Fruit fly (Drosophila melanogaster) whole organism, embryonic: ENCODE data around the gene CG31677.

ENCODE experiments used
- Atf3 ChIP-seq: fragments of 200-800 bp; sonication (Bioruptor generic); optimal IDR thresholded peaks from 3 replicates; lab custom pipeline; 2016; ENCODE audit warnings: missing biosample characterization, missing genetic modification characterization
- B-H1 ChIP-seq: fragments of 200-800 bp; sonication (Bioruptor generic); IDR thresholded peaks from 3 replicates; pipeline ENCODE4 v1.3.6; 2022; ENCODE audit warnings: missing biosample characterization, missing genetic modification characterization
- CG10959 ChIP-seq: fragments of 200-800 bp; sonication (Bioruptor generic); IDR thresholded peaks from 2 replicates; pipeline ENCODE4 v1.3.6; 2022; ENCODE audit warnings: missing biosample characterization, missing genetic modification characterization
- CG11504 ChIP-seq: fragments of 200-800 bp; sonication (Bioruptor generic); optimal IDR thresholded peaks from 3 replicates; lab custom pipeline; 2019; ENCODE audit warnings: missing biosample characterization, mild to moderate bottlenecking, missing genetic modification characterization, moderate library complexity
- CG12104 ChIP-seq: fragments of 200-800 bp; sonication (Bioruptor generic); optimal IDR thresholded peaks from 3 replicates; lab custom pipeline; 2016; ENCODE audit warnings: missing biosample characterization, missing genetic modification characterization
- CG12744 ChIP-seq: fragments of 200-800 bp; sonication (Bioruptor generic); optimal IDR thresholded peaks from 2 replicates; lab custom pipeline; 2016; ENCODE audit warnings: missing biosample characterization, missing genetic modification characterization
- CG13775 ChIP-seq: fragments of 200-800 bp; sonication (Bioruptor generic); optimal IDR thresholded peaks from 3 replicates; lab custom pipeline; 2017; ENCODE audit warnings: missing biosample characterization, mild to moderate bottlenecking, missing genetic modification characterization
- CG1603 ChIP-seq: fragments of 200-800 bp; sonication (Bioruptor generic); optimal IDR thresholded peaks from 2 replicates; lab custom pipeline; 2019; ENCODE audit warnings: missing biosample characterization, mild to moderate bottlenecking, missing genetic modification characterization, moderate library complexity
- CG17829 ChIP-seq: fragments of 200-800 bp; optimal IDR thresholded peaks from 2 replicates; lab custom pipeline; 2019; ENCODE audit warnings: missing biosample characterization, mild to moderate bottlenecking, missing genetic modification characterization, moderate library complexity
- CG18262 ChIP-seq: fragments of 200-800 bp; optimal IDR thresholded peaks from 3 replicates; lab custom pipeline; 2019; ENCODE audit warnings: missing biosample characterization, mild to moderate bottlenecking, missing genetic modification characterization, moderate library complexity
- CG30020 ChIP-seq: fragments of 200-800 bp; optimal IDR thresholded peaks from 2 replicates; lab custom pipeline; 2019; ENCODE audit warnings: missing biosample characterization, mild to moderate bottlenecking, missing genetic modification characterization, moderate library complexity
- CG33213 ChIP-seq: fragments of 200-800 bp; sonication (Bioruptor generic); optimal IDR thresholded peaks from 3 replicates; lab custom pipeline; 2016; ENCODE audit warnings: missing biosample characterization, missing genetic modification characterization
- CG3838 ChIP-seq: fragments of 200-800 bp; sonication (Bioruptor generic); optimal IDR thresholded peaks from 3 replicates; lab custom pipeline; 2016; ENCODE audit warnings: missing biosample characterization, missing genetic modification characterization
- CG42726 ChIP-seq: fragments of 200-800 bp; sonication (Bioruptor generic); IDR thresholded peaks from 2 replicates; pipeline ENCODE4 v1.3.6; 2022; ENCODE audit warnings: missing biosample characterization, missing genetic modification characterization; ENCODE audit not compliant: partially characterized antibody
- CG6689 ChIP-seq: fragments of 200-800 bp; sonication (Bioruptor generic); IDR thresholded peaks from 2 replicates; pipeline ENCODE4 v1.3.6; 2022; ENCODE audit warnings: missing biosample characterization, missing genetic modification characterization
- CG7357 ChIP-seq: fragments of 200-800 bp; sonication (Bioruptor generic); IDR thresholded peaks from 3 replicates; pipeline ENCODE4 v1.3.6; 2022; ENCODE audit warnings: missing biosample characterization, missing genetic modification characterization
- CG7839 ChIP-seq: fragments of 200-800 bp; sonication (Bioruptor generic); optimal IDR thresholded peaks from 3 replicates; lab custom pipeline; 2018; ENCODE audit warnings: missing biosample characterization, mild to moderate bottlenecking, missing genetic modification characterization, moderate library complexity
- CHES-1-like ChIP-seq: fragments of 200-800 bp; sonication (Bioruptor generic); optimal IDR thresholded peaks from 2 replicates; lab custom pipeline; 2016; ENCODE audit warnings: missing biosample characterization, missing genetic modification characterization
- CTCF ChIP-seq: fragments of 200-800 bp; sonication (Bioruptor generic); optimal IDR thresholded peaks from 2 replicates; lab custom pipeline; 2017; ENCODE audit warnings: missing biosample characterization, mild to moderate bottlenecking, missing genetic modification characterization, moderate library complexity
- CoRest ChIP-seq: fragments of 200-800 bp; sonication (Bioruptor generic); optimal IDR thresholded peaks from 3 replicates; lab custom pipeline; 2018; ENCODE audit warnings: missing biosample characterization, mild to moderate bottlenecking, missing genetic modification characterization, moderate library complexity
- Dfd ChIP-seq, 2 experiments: fragments of >200 bp; optimal IDR thresholded peaks; 2 replicates each; lab custom pipeline; 2017; ENCODE audit warnings: missing biosample characterization in 2 of 2, missing genetic modification characterization in 2 of 2
- Doc2 ChIP-seq: fragments of 200-800 bp; sonication (Bioruptor generic); IDR thresholded peaks from 2 replicates; pipeline ENCODE4 v1.3.6; 2022; ENCODE audit warnings: missing biosample characterization, missing genetic modification characterization
- Elba2 ChIP-seq: fragments of 200-800 bp; sonication (Bioruptor generic); optimal IDR thresholded peaks from 3 replicates; lab custom pipeline; 2016; ENCODE audit warnings: missing biosample characterization, missing genetic modification characterization
- Fer2 ChIP-seq: fragments of 200-800 bp; sonication (Bioruptor generic); optimal IDR thresholded peaks from 2 replicates; lab custom pipeline; 2018; ENCODE audit warnings: missing biosample characterization, mild to moderate bottlenecking, missing genetic modification characterization, moderate library complexity
- HmgZ ChIP-seq: fragments of 200-800 bp; sonication (Bioruptor generic); optimal IDR thresholded peaks from 2 replicates; lab custom pipeline; 2018; ENCODE audit warnings: missing biosample characterization, mild to moderate bottlenecking, missing genetic modification characterization
- Hsf ChIP-seq: fragments of 200-800 bp; sonication (Bioruptor generic); optimal IDR thresholded peaks from 3 replicates; lab custom pipeline; 2016; ENCODE audit warnings: missing biosample characterization, missing genetic modification characterization
- MBD-R2 ChIP-seq: fragments of 200-800 bp; sonication (Bioruptor generic); IDR thresholded peaks from 2 replicates; pipeline ENCODE4 v1.3.6; 2022; ENCODE audit warnings: missing biosample characterization, missing genetic modification characterization
- Sry-δ ChIP-seq: fragments of 200-800 bp; sonication (Bioruptor generic); optimal IDR thresholded peaks from 2 replicates; lab custom pipeline; 2016; ENCODE audit warnings: missing biosample characterization, missing genetic modification characterization
- Xbp1 ChIP-seq: fragments of 200-800 bp; sonication (Bioruptor generic); optimal IDR thresholded peaks from 3 replicates; lab custom pipeline; 2016; ENCODE audit warnings: missing biosample characterization, mild to moderate bottlenecking, missing genetic modification characterization
- YL-1 ChIP-seq: fragments of 200-800 bp; sonication (Bioruptor generic); optimal IDR thresholded peaks from 3 replicates; lab custom pipeline; 2017; ENCODE audit warnings: missing biosample characterization, mild to moderate bottlenecking, missing genetic modification characterization
- ac ChIP-seq: fragments of 200-800 bp; sonication (Bioruptor generic); optimal IDR thresholded peaks from 3 replicates; lab custom pipeline; 2017; ENCODE audit warnings: missing biosample characterization, mild to moderate bottlenecking, missing genetic modification characterization
- bcd ChIP-seq: fragments of 200-800 bp; sonication (Bioruptor generic); optimal IDR thresholded peaks from 2 replicates; lab custom pipeline; 2017; ENCODE audit warnings: missing biosample characterization, mild to moderate bottlenecking, missing genetic modification characterization
- btn ChIP-seq: fragments of 200-800 bp; sonication (Bioruptor generic); optimal IDR thresholded peaks from 2 replicates; lab custom pipeline; 2016; ENCODE audit warnings: missing biosample characterization, missing genetic modification characterization
- chn ChIP-seq: fragments of 200-800 bp; sonication (Bioruptor generic); optimal IDR thresholded peaks from 2 replicates; lab custom pipeline; 2016; ENCODE audit warnings: missing biosample characterization, missing genetic modification characterization
- emc ChIP-seq: fragments of 200-800 bp; sonication (Bioruptor generic); optimal IDR thresholded peaks from 2 replicates; lab custom pipeline; 2016; ENCODE audit warnings: missing biosample characterization, missing genetic modification characterization
- insv ChIP-seq, 2 experiments: fragments of 200-800 bp; sonication (Bioruptor generic); optimal IDR thresholded peaks; 3 replicates each; lab custom pipeline; 2016 to 2018; ENCODE audit warnings: missing biosample characterization in 2 of 2, missing genetic modification characterization in 2 of 2
- inv ChIP-seq: fragments of 200-800 bp; sonication (Bioruptor generic); IDR thresholded peaks from 2 replicates; pipeline ENCODE4 v1.3.6; 2022; ENCODE audit warnings: missing biosample characterization, missing genetic modification characterization; ENCODE audit not compliant: partially characterized antibody
- mirr ChIP-seq: fragments of 200-800 bp; sonication (Bioruptor generic); optimal IDR thresholded peaks from 3 replicates; lab custom pipeline; 2018; ENCODE audit warnings: missing biosample characterization, mild to moderate bottlenecking, missing genetic modification characterization
- nerfin-1 ChIP-seq: fragments of 200-800 bp; sonication (Bioruptor generic); optimal IDR thresholded peaks from 3 replicates; lab custom pipeline; 2019; ENCODE audit warnings: missing biosample characterization, mild to moderate bottlenecking, missing genetic modification characterization, moderate library complexity
- nmo ChIP-seq: fragments of 200-800 bp; sonication (Bioruptor generic); optimal IDR thresholded peaks from 2 replicates; lab custom pipeline; 2018; ENCODE audit warnings: missing biosample characterization, mild to moderate bottlenecking, missing genetic modification characterization, moderate library complexity
- pan ChIP-seq, 4 experiments: fragments of >200 bp in 3 of 4; fragments of 200-800 bp in 1 of 4; sonication (Bioruptor generic) in 1 of 4; optimal IDR thresholded peaks in 3 of 4; IDR thresholded peaks in 1 of 4; 2 replicates each; pipeline versions ENCODE4 v1.3.6 to Lab custom; 2017 to 2022; ENCODE audit warnings: missing biosample characterization in 2 of 4, missing genetic modification characterization in 2 of 4, mixed read lengths in 1 of 4
- phol ChIP-seq: fragments of 200-800 bp; sonication (Bioruptor generic); optimal IDR thresholded peaks from 3 replicates; lab custom pipeline; 2018; ENCODE audit warnings: missing biosample characterization, mild to moderate bottlenecking, missing genetic modification characterization, moderate library complexity
- pita ChIP-seq: fragments of 200-800 bp; sonication (Bioruptor generic); optimal IDR thresholded peaks from 2 replicates; lab custom pipeline; 2017; ENCODE audit warnings: missing biosample characterization, mild to moderate bottlenecking, missing genetic modification characterization
- repo ChIP-seq: fragments of 200-800 bp; sonication (Bioruptor generic); optimal IDR thresholded peaks from 2 replicates; lab custom pipeline; 2016; ENCODE audit warnings: missing biosample characterization, missing genetic modification characterization
- sd ChIP-seq: fragments of 200-800 bp; sonication (Bioruptor generic); optimal IDR thresholded peaks from 3 replicates; lab custom pipeline; 2018; ENCODE audit warnings: missing biosample characterization, mild to moderate bottlenecking, missing genetic modification characterization, moderate library complexity
- tin ChIP-seq: fragments of 200-800 bp; sonication (Bioruptor generic); optimal IDR thresholded peaks from 3 replicates; lab custom pipeline; 2016; ENCODE audit warnings: missing biosample characterization, missing genetic modification characterization
- trem ChIP-seq: fragments of 200-800 bp; optimal IDR thresholded peaks from 3 replicates; lab custom pipeline; 2019; ENCODE audit warnings: missing biosample characterization, mild to moderate bottlenecking, missing genetic modification characterization, moderate library complexity
- trh ChIP-seq: fragments of 200-800 bp; sonication (Bioruptor generic); optimal IDR thresholded peaks from 2 replicates; lab custom pipeline; 2016; ENCODE audit warnings: missing biosample characterization, missing genetic modification characterization
- wdn ChIP-seq: fragments of 200-800 bp; sonication (Bioruptor generic); IDR thresholded peaks from 2 replicates; pipeline ENCODE4 v1.3.6; 2022; ENCODE audit warnings: missing biosample characterization, missing genetic modification characterization
- z ChIP-seq: fragments of 200-800 bp; sonication (Bioruptor generic); IDR thresholded peaks from 3 replicates; pipeline ENCODE4 v1.3.6; 2022; ENCODE audit warnings: missing biosample characterization, missing genetic modification characterization
- zf30C ChIP-seq: fragments of 200-800 bp; sonication (Bioruptor generic); optimal IDR thresholded peaks from 3 replicates; lab custom pipeline; 2018; ENCODE audit warnings: missing biosample characterization, mild to moderate bottlenecking, missing genetic modification characterization

Gene CG31677

dm6 chr2L:20647240-20647908, 43.4 kb upstream of the CG31677 start (continued):
- peak; percentile 11 for TF ChIP-seq CG13775 (GFP tag; lab: Kevin White, UChicago)
- TF ChIP-seq btn (GFP tag; lab: Kevin White, UChicago): no peak
- TF ChIP-seq Hsf (GFP tag; lab: Kevin White, UChicago): no peak
- no peak for TF ChIP-seq z (GFP tag; lab: Robert Waterston, UW)
- peak; percentile 43 for TF ChIP-seq HmgZ
- TF ChIP-seq CG12744 (GFP tag; lab: Kevin White, UChicago): no peak
- no peak for TF ChIP-seq emc (GFP tag; lab: Kevin White, UChicago)
- no peak for TF ChIP-seq sd (tag; lab: Kevin White, UChicago)
- TF ChIP-seq chn (GFP tag; lab: Kevin White, UChicago): no peak
- TF ChIP-seq pita: no peak
- TF ChIP-seq Xbp1 (GFP tag; lab: Kevin White, UChicago): peak; percentile 33
- no peak for TF ChIP-seq CG42726 (GFP tag; lab: Robert Waterston, UW)
- TF ChIP-seq ac (GFP tag; lab: Kevin White, UChicago): no peak
- no peak for TF ChIP-seq CG7839 (tag; lab: Kevin White, UChicago)
- TF ChIP-seq Dfd (GFP tag; optimal IDR thresholded peaks at IDR 0.05; lab: Kevin White, UChicago): no peak
- no peak for TF ChIP-seq Atf3
- no peak for TF ChIP-seq CG18262 (tag; lab: Kevin White, UChicago)
- TF ChIP-seq mirr (GFP tag; lab: Kevin White, UChicago): no peak
- TF ChIP-seq Elba2 (GFP tag; lab: Kevin White, UChicago): no peak
- TF ChIP-seq CG30020 (tag; lab: Kevin White, UChicago): peak; percentile 4
- no peak for TF ChIP-seq trh (GFP tag; lab: Kevin White, UChicago)
- no peak for TF ChIP-seq repo (GFP tag; lab: Kevin White, UChicago)
- TF ChIP-seq CG10959 (GFP tag; lab: Robert Waterston, UW): no peak
- no peak for TF ChIP-seq Fer2 (tag; lab: Kevin White, UChicago)
- no peak for TF ChIP-seq CG11504 (tag; lab: Kevin White, UChicago)
- TF ChIP-seq MBD-R2: no peak
- peak; percentile 17 for TF ChIP-seq CHES-1-like
- no peak for TF ChIP-seq Sry-δ (GFP tag; lab: Kevin White, UChicago)
- TF ChIP-seq CTCF (GFP tag; lab: Kevin White, UChicago): peak; percentile 53
- TF ChIP-seq zf30C: peak; percentile 44
- TF ChIP-seq nmo: peak; percentile 50
- TF ChIP-seq CG17829: peak; percentile 23
- peak; percentile 49 for TF ChIP-seq trem
- TF ChIP-seq CG3838 (GFP tag; lab: Kevin White, UChicago): no peak
- peak; percentile 5 for TF ChIP-seq phol (tag; lab: Kevin White, UChicago)
- no peak for TF ChIP-seq CG12104 (GFP tag; lab: Kevin White, UChicago)
- TF ChIP-seq inv (GFP tag; lab: Robert Waterston, UW): no peak
- peak; percentile 64 for TF ChIP-seq CG33213 (GFP tag; lab: Kevin White, UChicago)
- TF ChIP-seq CG6689 (GFP tag; lab: Robert Waterston, UW): no peak
- no peak for TF ChIP-seq tin (GFP tag; lab: Kevin White, UChicago)
- no peak for TF ChIP-seq nerfin-1 (tag; lab: Kevin White, UChicago)
- peak; percentile 42 for TF ChIP-seq CG1603 (tag; lab: Kevin White, UChicago)
- TF ChIP-seq bcd (GFP tag; lab: Kevin White, UChicago): no peak
- TF ChIP-seq CG7357 (GFP tag; lab: Robert Waterston, UW): no peak
- TF ChIP-seq B-H1 (GFP tag; lab: Robert Waterston, UW): no peak
- TF ChIP-seq pan (optimal IDR thresholded peaks at IDR 0.05; lab: Kevin White, UChicago): no peak
- no peak for TF ChIP-seq pan (GFP tag; optimal IDR thresholded peaks at IDR 0.05 in 1 of 2, IDR thresholded peaks at IDR 0.05 in 1 of 2)
- no peak for TF ChIP-seq wdn (GFP tag; lab: Robert Waterston, UW)
- no peak for TF ChIP-seq Doc2
- TF ChIP-seq insv (GFP tag; optimal IDR thresholded peaks at IDR 0.05; lab: Kevin White, UChicago): no peak
- peak; percentile 21 for TF ChIP-seq CoRest (tag; lab: Kevin White, UChicago)
- TF ChIP-seq YL-1 (GFP tag; lab: Kevin White, UChicago): peak; percentile 63
